Worm (Caenorhabditis elegans): ENCODE results near the gene nhr-121.

- TF ChIP-seq lin-15B (tag; optimal IDR thresholded peaks at IDR 0.05) (no peak), ztf-11 (tag; optimal IDR thresholded peaks at IDR 0.05) (no peak), nhr-77 (tag; optimal IDR thresholded peaks at IDR 0.05) (no peak), snpc-4 (tag; optimal IDR thresholded peaks at IDR 0.05) (no peak), nhr-28 (tag; optimal IDR thresholded peaks at IDR 0.05) (no peak), sea-2 (GFP tag; optimal IDR thresholded peaks at IDR 0.05) (no peak), ztf-4 (tag; optimal IDR thresholded peaks at IDR 0.05) (no peak), ama-1 (optimal IDR thresholded peaks at IDR 0.05) (no peak), aly-2 (tag; optimal IDR thresholded peaks at IDR 0.05) (no peak), nfya-1 (tag; optimal IDR thresholded peaks at IDR 0.05; ENCODE audit: insufficient read depth) (no peak), elt-2 (tag; optimal IDR thresholded peaks at IDR 0.05) (peak; percentile 30), nhr-25 (tag; optimal IDR thresholded peaks at IDR 0.05) (no peak)
Observed at ce11 chrIII:2445574-2446259, 8.9 kb downstream of the nhr-121 start, which contains the start of the genes E02H9.7 and klo-2.
